Worm (Caenorhabditis elegans) whole organism, late embryonic: Measurements from ENCODE around the gene fbxa-106.

Experiments used
- ahr-1 ChIP-seq: sonication (generic microtip); optimal IDR thresholded peaks from 2 replicates; lab custom pipeline; 2016; ENCODE audit warnings: missing genetic modification characterization, missing compliant biosample characterization
- ceh-19 ChIP-seq: fragments of 200-800 bp; sonication (Bioruptor generic); optimal IDR thresholded peaks from 2 replicates; lab custom pipeline; 2018; ENCODE audit warnings: mild to moderate bottlenecking, missing genetic modification characterization, missing compliant biosample characterization
- ceh-31 ChIP-seq: sonication (generic microtip); optimal IDR thresholded peaks from 2 replicates; lab custom pipeline; 2016; ENCODE audit warnings: missing genetic modification characterization, missing compliant biosample characterization
- gmeb-2 ChIP-seq: sonication (generic microtip); optimal IDR thresholded peaks from 2 replicates; lab custom pipeline; 2016; ENCODE audit warnings: missing genetic modification characterization, inconsistent platforms, missing compliant biosample characterization
- tbx-2 ChIP-seq: sonication (generic microtip); optimal IDR thresholded peaks from 2 replicates; lab custom pipeline; 2016; ENCODE audit warnings: missing genetic modification characterization, missing compliant biosample characterization

DNA sequence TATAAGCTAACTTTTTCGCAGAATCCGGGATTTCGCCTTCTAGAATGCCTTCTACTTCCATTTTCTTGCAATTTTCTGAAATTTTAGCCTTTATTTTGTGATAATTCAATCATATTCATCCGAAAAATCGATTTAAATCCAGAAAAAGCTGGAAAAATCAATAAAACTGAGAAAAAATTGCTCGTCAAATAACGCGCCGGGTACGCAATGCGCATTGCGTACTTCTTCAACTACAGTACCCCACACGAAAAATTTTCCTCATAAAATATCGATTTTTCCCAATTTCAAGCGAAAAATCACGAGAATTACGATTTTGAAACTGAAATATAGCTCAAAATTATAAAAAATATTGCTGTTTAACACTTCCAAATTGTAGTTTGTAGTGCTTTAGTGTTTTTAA is 46.0 kb upstream of the fbxa-106 start, which contains the start of gene Y37H2A.12:
- TF ChIP-seq ahr-1 (tag; lab: Kevin White, UChicago), result no peak
- TF ChIP-seq ceh-31 (tag; lab: Kevin White, UChicago), result no peak
- no peak for TF ChIP-seq tbx-2 (tag; lab: Kevin White, UChicago)
- TF ChIP-seq ceh-19, result no peak
- TF ChIP-seq gmeb-2, result no peak
